Worm (Caenorhabditis elegans) whole organism, L3 larva: Measurements from ENCODE around the gene T25B6.6.
A peak's percentile ranks its signal among the peaks of the same experiment; 100 is the strongest.

Source experiments
- R02D3.7 ChIP-seq: fragments of 150-350 bp; optimal IDR thresholded peaks from 2 replicates; lab custom pipeline; 2014; ENCODE audit warnings: missing biosample characterization, missing genetic modification characterization
- ZK546.5 ChIP-seq: sonication (generic microtip); optimal IDR thresholded peaks from 2 replicates; lab custom pipeline; 2017; ENCODE audit warnings: missing biosample characterization, missing genetic modification characterization
- aly-2 ChIP-seq: fragments of 150-350 bp; optimal IDR thresholded peaks from 2 replicates; lab custom pipeline; 2014; ENCODE audit warnings: missing biosample characterization, missing genetic modification characterization
- ama-1 ChIP-seq: fragments of 150-350 bp; optimal IDR thresholded peaks from 2 replicates; lab custom pipeline; 2018
- ceh-16 ChIP-seq: sonication (generic microtip); optimal IDR thresholded peaks from 2 replicates; lab custom pipeline; 2017; ENCODE audit warnings: missing biosample characterization, missing genetic modification characterization
- ceh-28 ChIP-seq: fragments of 150-350 bp; optimal IDR thresholded peaks from 2 replicates; lab custom pipeline; 2014; ENCODE audit warnings: missing biosample characterization, missing genetic modification reagents, missing genetic modification characterization
- ceh-82 ChIP-seq: fragments of 150-350 bp; optimal IDR thresholded peaks from 2 replicates; lab custom pipeline; 2014; ENCODE audit warnings: missing biosample characterization, missing genetic modification characterization
- ceh-9 ChIP-seq: sonication (generic microtip); optimal IDR thresholded peaks from 2 replicates; lab custom pipeline; 2018; ENCODE audit warnings: missing biosample characterization, missing genetic modification characterization
- daf-12 ChIP-seq: fragments of 150-350 bp; optimal IDR thresholded peaks from 2 replicates; lab custom pipeline; 2014; ENCODE audit warnings: missing biosample characterization, missing genetic modification reagents, missing genetic modification characterization
- egl-27 ChIP-seq: sonication (generic microtip); optimal IDR thresholded peaks from 4 replicates; lab custom pipeline; 2017; ENCODE audit warnings: missing biosample characterization, missing genetic modification reagents, missing genetic modification characterization
- egl-5 ChIP-seq: fragments of 150-350 bp; optimal IDR thresholded peaks from 2 replicates; lab custom pipeline; 2017; ENCODE audit warnings: missing biosample characterization, missing genetic modification reagents, missing genetic modification characterization, inconsistent platforms
- elt-1 ChIP-seq: fragments of 150-350 bp; optimal IDR thresholded peaks from 2 replicates; lab custom pipeline; 2014; ENCODE audit warnings: missing biosample characterization, missing genetic modification characterization
- elt-2 ChIP-seq: sonication (generic microtip); optimal IDR thresholded peaks from 2 replicates; lab custom pipeline; 2016; ENCODE audit warnings: missing genetic modification reagents, mild to moderate bottlenecking, missing genetic modification characterization, missing compliant biosample characterization
- elt-3 ChIP-seq, 3 experiments: fragments of 150-350 bp in 1 of 3; sonication (generic microtip) in 2 of 3; optimal IDR thresholded peaks; 2 replicates in 2 of 3; 4 replicates in 1 of 3; lab custom pipeline; 2014 to 2017; ENCODE audit warnings: missing biosample characterization in 3 of 3, missing genetic modification characterization in 3 of 3
- eor-1 ChIP-seq, 2 experiments: fragments of 150-350 bp; optimal IDR thresholded peaks; 2 replicates each; lab custom pipeline; 2014 to 2018; ENCODE audit warnings: missing biosample characterization in 2 of 2, missing genetic modification characterization in 2 of 2
- fkh-10 ChIP-seq: sonication (generic microtip); optimal IDR thresholded peaks from 2 replicates; lab custom pipeline; 2017; ENCODE audit warnings: missing biosample characterization, missing genetic modification reagents, missing genetic modification characterization
- fkh-2 ChIP-seq: fragments of 150-350 bp; optimal IDR thresholded peaks from 2 replicates; lab custom pipeline; 2014; ENCODE audit warnings: missing biosample characterization, missing genetic modification reagents, missing genetic modification characterization
- fos-1 ChIP-seq: fragments of 150-350 bp; optimal IDR thresholded peaks from 2 replicates; lab custom pipeline; 2014; ENCODE audit warnings: missing biosample characterization, missing genetic modification characterization
- hmg-11 ChIP-seq: sonication (generic microtip); optimal IDR thresholded peaks from 2 replicates; lab custom pipeline; 2016; ENCODE audit warnings: missing genetic modification characterization, missing compliant biosample characterization
- jun-1 ChIP-seq: fragments of 150-350 bp; optimal IDR thresholded peaks from 2 replicates; lab custom pipeline; 2014; ENCODE audit warnings: missing biosample characterization, missing genetic modification reagents, missing genetic modification characterization
- lin-15B ChIP-seq: fragments of 150-350 bp; optimal IDR thresholded peaks from 2 replicates; lab custom pipeline; 2014; ENCODE audit warnings: missing biosample characterization, missing genetic modification characterization
- lin-39 ChIP-seq: fragments of 150-350 bp; optimal IDR thresholded peaks from 2 replicates; lab custom pipeline; 2018; ENCODE audit warnings: missing biosample characterization, missing genetic modification reagents, missing genetic modification characterization
- lsy-12 ChIP-seq: sonication (generic microtip); optimal IDR thresholded peaks from 2 replicates; lab custom pipeline; 2016; ENCODE audit warnings: mild to moderate bottlenecking, missing genetic modification characterization, missing compliant biosample characterization
- mdl-1 ChIP-seq: fragments of 150-350 bp; optimal IDR thresholded peaks from 2 replicates; lab custom pipeline; 2014; ENCODE audit warnings: missing biosample characterization, missing genetic modification characterization
- mml-1 ChIP-seq: fragments of 150-350 bp; sonication (generic microtip); optimal IDR thresholded peaks from 3 replicates; lab custom pipeline; 2014; ENCODE audit warnings: missing biosample characterization, missing genetic modification characterization
- nfya-1 ChIP-seq: sonication (generic microtip); optimal IDR thresholded peaks from 2 replicates; lab custom pipeline; 2017; ENCODE audit warnings: missing genetic modification characterization, mild to moderate bottlenecking, missing compliant biosample characterization, antibody characterized with exemption, moderate library complexity; ENCODE audit not compliant: insufficient read depth
- nhr-11 ChIP-seq: fragments of 150-350 bp; optimal IDR thresholded peaks from 2 replicates; lab custom pipeline; 2014; ENCODE audit warnings: missing biosample characterization, missing genetic modification characterization
- nhr-12 ChIP-seq: fragments of 150-350 bp; optimal IDR thresholded peaks from 2 replicates; lab custom pipeline; 2014; ENCODE audit warnings: missing biosample characterization, missing genetic modification characterization
- nhr-23 ChIP-seq: fragments of 150-350 bp; optimal IDR thresholded peaks from 2 replicates; lab custom pipeline; 2014; ENCODE audit warnings: missing biosample characterization, missing genetic modification reagents, missing genetic modification characterization
- nhr-237 ChIP-seq: fragments of 150-350 bp; optimal IDR thresholded peaks from 2 replicates; lab custom pipeline; 2014; ENCODE audit warnings: missing biosample characterization, missing genetic modification characterization
- nhr-25 ChIP-seq: sonication (generic microtip); optimal IDR thresholded peaks from 2 replicates; lab custom pipeline; 2017; ENCODE audit warnings: missing biosample characterization, missing genetic modification characterization
- nhr-28 ChIP-seq: fragments of 150-350 bp; optimal IDR thresholded peaks from 2 replicates; lab custom pipeline; 2014; ENCODE audit warnings: missing biosample characterization, missing genetic modification characterization
- nhr-43 ChIP-seq: sonication (generic microtip); optimal IDR thresholded peaks from 2 replicates; lab custom pipeline; 2016; ENCODE audit warnings: mild to moderate bottlenecking, missing genetic modification characterization, missing compliant biosample characterization; ENCODE audit not compliant: poor library complexity, severe bottlenecking
- nhr-67 ChIP-seq: fragments of 150-350 bp; optimal IDR thresholded peaks from 2 replicates; lab custom pipeline; 2014; ENCODE audit warnings: missing biosample characterization, missing genetic modification characterization
- nhr-76 ChIP-seq: fragments of 150-350 bp; sonication (generic microtip); optimal IDR thresholded peaks from 5 replicates; lab custom pipeline; 2014; ENCODE audit warnings: missing biosample characterization, missing genetic modification characterization
- nhr-77 ChIP-seq: fragments of 150-350 bp; optimal IDR thresholded peaks from 2 replicates; lab custom pipeline; 2014; ENCODE audit warnings: missing biosample characterization, missing genetic modification characterization
- pha-4 ChIP-seq: fragments of 150-350 bp; optimal IDR thresholded peaks from 2 replicates; lab custom pipeline; 2014; ENCODE audit warnings: missing biosample characterization, missing genetic modification reagents, missing genetic modification characterization
- pqm-1 ChIP-seq: fragments of 150-350 bp; optimal IDR thresholded peaks from 2 replicates; lab custom pipeline; 2017; ENCODE audit warnings: missing biosample characterization, missing genetic modification characterization, inconsistent platforms
- sea-2 ChIP-seq: fragments of 150-350 bp; sonication (generic microtip); optimal IDR thresholded peaks from 4 replicates; lab custom pipeline; 2014; ENCODE audit warnings: missing biosample characterization, missing genetic modification reagents, missing genetic modification characterization
- skn-1 ChIP-seq: fragments of 150-350 bp; optimal IDR thresholded peaks from 2 replicates; lab custom pipeline; 2014; ENCODE audit warnings: missing biosample characterization, missing genetic modification characterization
- snpc-4 ChIP-seq: fragments of 150-350 bp; optimal IDR thresholded peaks from 2 replicates; lab custom pipeline; 2014; ENCODE audit warnings: missing biosample characterization, missing genetic modification characterization
- tbx-2 ChIP-seq: sonication (generic microtip); optimal IDR thresholded peaks from 2 replicates; lab custom pipeline; 2016; ENCODE audit warnings: mild to moderate bottlenecking, missing genetic modification characterization, missing compliant biosample characterization
- unc-39 ChIP-seq: sonication (generic microtip); optimal IDR thresholded peaks from 4 replicates; lab custom pipeline; 2017; ENCODE audit warnings: missing biosample characterization, missing genetic modification characterization
- unc-62 ChIP-seq: fragments of 150-350 bp; sonication (generic microtip); optimal IDR thresholded peaks from 4 replicates; lab custom pipeline; 2014; ENCODE audit warnings: missing biosample characterization, missing genetic modification reagents, missing genetic modification characterization
- zag-1 ChIP-seq: fragments of 150-350 bp; optimal IDR thresholded peaks from 2 replicates; lab custom pipeline; 2014; ENCODE audit warnings: missing biosample characterization, missing genetic modification characterization
- ztf-11 ChIP-seq: fragments of 150-350 bp; optimal IDR thresholded peaks from 2 replicates; lab custom pipeline; 2014; ENCODE audit warnings: missing biosample characterization, missing genetic modification characterization
- ztf-4 ChIP-seq: fragments of 150-350 bp; optimal IDR thresholded peaks from 2 replicates; lab custom pipeline; 2014; ENCODE audit warnings: missing biosample characterization, missing genetic modification characterization

The T25B6.6 gene

ce11 chrX:9022779-9023178 lies at the start of gene T25B6.6:
T25B6.6 (minus strand) TSS chrX:9022879.
- no peak for TF ChIP-seq ceh-9
- peak; percentile 43 for TF ChIP-seq skn-1 (tag; lab: Kevin White, UChicago)

- no peak for TF ChIP-seq hmg-11 (tag; lab: Kevin White, UChicago)
- peak; percentile 75 for TF ChIP-seq egl-5 (tag; lab: Kevin White, UChicago)
- no peak for TF ChIP-seq sea-2 (GFP tag; lab: Kevin White, UChicago)
- no peak for TF ChIP-seq daf-12 (tag; lab: Kevin White, UChicago)
- TF ChIP-seq tbx-2 (tag; lab: Kevin White, UChicago), result no peak
- no peak for TF ChIP-seq ztf-4 (tag; lab: Kevin White, UChicago)
- no peak for TF ChIP-seq nhr-12 (tag; lab: Kevin White, UChicago)
Observed at ce11 chrX:9069070-9069469, 46.4 kb upstream of the T25B6.6 start.

- no peak for TF ChIP-seq snpc-4
- TF ChIP-seq daf-12 (tag; lab: Kevin White, UChicago), result no peak
- no peak for TF ChIP-seq fkh-2 (tag; lab: Kevin White, UChicago)
- TF ChIP-seq nfya-1, result peak; percentile 62
- TF ChIP-seq nhr-12 (tag; lab: Kevin White, UChicago), result no peak
- TF ChIP-seq ZK546.5 (tag; lab: Kevin White, UChicago), result no peak
- TF ChIP-seq nhr-76 (tag; lab: Kevin White, UChicago), result no peak
- TF ChIP-seq egl-27, result no peak
- TF ChIP-seq ztf-4 (tag; lab: Kevin White, UChicago), result no peak
- no peak for TF ChIP-seq nhr-237 (tag; lab: Kevin White, UChicago)
- no peak for TF ChIP-seq ceh-82
- TF ChIP-seq unc-62 (GFP tag; lab: Kevin White, UChicago), result no peak
- no peak for TF ChIP-seq skn-1 (tag; lab: Kevin White, UChicago)
- TF ChIP-seq unc-39 (tag; lab: Kevin White, UChicago), result no peak
- peak; percentile 77 for TF ChIP-seq nhr-23 (tag; lab: Kevin White, UChicago)
- TF ChIP-seq nhr-11, result no peak
- TF ChIP-seq nhr-67 (tag; lab: Kevin White, UChicago), result no peak
- no peak for TF ChIP-seq ztf-11 (tag; lab: Kevin White, UChicago)
- no peak for TF ChIP-seq nhr-43 (tag; lab: Kevin White, UChicago)
- peak; percentile 92 for TF ChIP-seq egl-5 (tag; lab: Kevin White, UChicago)
- TF ChIP-seq fos-1 (tag; lab: Kevin White, UChicago), result no peak
- TF ChIP-seq ceh-16, result no peak
- no peak for TF ChIP-seq lsy-12 (tag; lab: Kevin White, UChicago)
- TF ChIP-seq tbx-2 (tag; lab: Kevin White, UChicago), result no peak
- peak; percentile 71 for TF ChIP-seq hmg-11 (tag; lab: Kevin White, UChicago)
- no peak for TF ChIP-seq nhr-28
- no peak for TF ChIP-seq aly-2 (tag; lab: Kevin White, UChicago)
- peak; percentile 61 for TF ChIP-seq fkh-10 (GFP tag; lab: Kevin White, UChicago)
- TF ChIP-seq eor-1 (tag; optimal IDR thresholded peaks at IDR 0.05; lab: Kevin White, UChicago), result no peak
- TF ChIP-seq jun-1, result no peak
- peak; percentile 30 for TF ChIP-seq ceh-28
- no peak for TF ChIP-seq mdl-1 (tag; lab: Kevin White, UChicago)
- TF ChIP-seq ceh-9, result no peak
- TF ChIP-seq pqm-1 (tag; lab: Kevin White, UChicago), result no peak
- no peak for TF ChIP-seq ama-1 (lab: Kevin White, UChicago)
- no peak for TF ChIP-seq R02D3.7 (tag; lab: Kevin White, UChicago)
- peak; percentile 34 for TF ChIP-seq pha-4
- no peak for TF ChIP-seq elt-1 (tag; lab: Kevin White, UChicago)
- TF ChIP-seq zag-1 (tag; lab: Kevin White, UChicago), result no peak
- no peak for TF ChIP-seq lin-15B (tag; lab: Kevin White, UChicago)
- no peak for TF ChIP-seq elt-3 (tag; optimal IDR thresholded peaks at IDR 0.05; lab: Kevin White, UChicago)
- TF ChIP-seq mml-1, result no peak
- no peak for TF ChIP-seq sea-2 (GFP tag; lab: Kevin White, UChicago)
- TF ChIP-seq nhr-25 (tag; lab: Kevin White, UChicago), result peak; percentile 1
- TF ChIP-seq nhr-77 (tag; lab: Kevin White, UChicago), result no peak
- TF ChIP-seq elt-2 (tag; lab: Kevin White, UChicago), result peak; percentile 21
- TF ChIP-seq lin-39 (tag; lab: Kevin White, UChicago), result peak; percentile 21
Observed at ce11 chrX:9068075-9068474, 45.4 kb upstream of the T25B6.6 start.
